Fruit fly (Drosophila melanogaster): ENCODE results near the gene Alg10.

The Alg10 gene

dm6 chr3L:11120419-11120958 lies 44.3 kb upstream of the Alg10 start, which contains the start of the genes FoxK and mRpL2 (continued):
- TF ChIP-seq sr (GFP tag; IDR thresholded peaks at IDR 0.05) (no peak), lmd (GFP tag; IDR thresholded peaks at IDR 0.05) (no peak), caup (GFP tag; optimal IDR thresholded peaks at IDR 0.05; ENCODE audit: severe bottlenecking) (peak; percentile 6), vvl (GFP tag; IDR thresholded peaks at IDR 0.05) (peak; percentile 56; the same call in 1 of the 2 replicates), Bteb2 (GFP tag; optimal IDR thresholded peaks at IDR 0.05) (no peak), Asciz (GFP tag; optimal IDR thresholded peaks at IDR 0.05) (no peak), al (GFP tag; IDR thresholded peaks at IDR 0.05) (no peak), CG13775 (GFP tag; optimal IDR thresholded peaks at IDR 0.05) (no peak), dan (GFP tag; IDR thresholded peaks at IDR 0.05) (no peak), Ets65A (GFP tag) (no peak), CG8944 (GFP tag; optimal IDR thresholded peaks at IDR 0.05) (no peak), CG15011 (GFP tag; optimal IDR thresholded peaks at IDR 0.05) (no peak), p53 (GFP tag; optimal IDR thresholded peaks at IDR 0.05) (no peak), hth (optimal IDR thresholded peaks at IDR 0.05) (no peak), abd-A (tag; optimal IDR thresholded peaks at IDR 0.05) (no peak), ssp (GFP tag; IDR thresholded peaks at IDR 0.05) (no peak), CG10321 (GFP tag; IDR thresholded peaks at IDR 0.05) (no peak), toy (GFP tag; IDR thresholded peaks at IDR 0.05) (no peak), Chrac-16 (GFP tag; optimal IDR thresholded peaks at IDR 0.05) (no peak), Vsx1 (GFP tag; optimal IDR thresholded peaks at IDR 0.05) (no peak), z (GFP tag; IDR thresholded peaks at IDR 0.05) (no peak), unpg (GFP tag; optimal IDR thresholded peaks at IDR 0.05) (no peak), sisA (GFP tag; IDR thresholded peaks at IDR 0.05) (no peak), CG14441 (GFP tag; IDR thresholded peaks at IDR 0.05) (no peak), zfh1 (GFP tag; IDR thresholded peaks at IDR 0.05) (peak; percentile 31; the same call in 1 of the 3 replicates), btn (GFP tag; optimal IDR thresholded peaks at IDR 0.05) (no peak), dm (GFP tag; optimal IDR thresholded peaks at IDR 0.05) (peak; percentile 90), CG32532 (GFP tag; IDR thresholded peaks at IDR 0.05) (no peak), trem (tag; optimal IDR thresholded peaks at IDR 0.05) (peak; percentile 63), CG13287 (GFP tag; IDR thresholded peaks at IDR 0.05; ENCODE audit: partially characterized antibody) (peak; percentile 57; the same call in 1 of the 2 replicates), CG11398 (GFP tag; optimal IDR thresholded peaks at IDR 0.05) (no peak), sens-2 (GFP tag; IDR thresholded peaks at IDR 0.05) (no peak), esg (GFP tag; conservative IDR thresholded peaks at IDR 0.05) (no peak), Bdp1 (GFP tag; optimal IDR thresholded peaks at IDR 0.05) (no peak), Mrtf (GFP tag; IDR thresholded peaks at IDR 0.05) (no peak), CG11456 (GFP tag; IDR thresholded peaks at IDR 0.05) (no peak), repo (GFP tag; optimal IDR thresholded peaks at IDR 0.05) (no peak), chn (GFP tag; optimal IDR thresholded peaks at IDR 0.05) (no peak), Bgb (GFP tag; IDR thresholded peaks at IDR 0.05; ENCODE audit: partially characterized antibody) (peak; percentile 23; the same call in 1 of the 2 replicates), CG15601 (tag; optimal IDR thresholded peaks at IDR 0.05) (no peak), CG10543 (GFP tag; optimal IDR thresholded peaks at IDR 0.05) (no peak), YL-1 (GFP tag; optimal IDR thresholded peaks at IDR 0.05) (peak; percentile 72), Lhr (GFP tag; optimal IDR thresholded peaks at IDR 0.05) (no peak), sc (optimal IDR thresholded peaks at IDR 0.05) (no peak), sc (GFP tag; optimal IDR thresholded peaks at IDR 0.05) (no peak), CG4404 (GFP tag; IDR thresholded peaks at IDR 0.05) (no peak), CG14050 (GFP tag; IDR thresholded peaks at IDR 0.05) (no peak), CG10959 (GFP tag; IDR thresholded peaks at IDR 0.05) (no peak), CG3995 (GFP tag; optimal IDR thresholded peaks at IDR 0.05) (no peak), CTCF (GFP tag; optimal IDR thresholded peaks at IDR 0.05) (peak; percentile 44), Hmx (GFP tag; optimal IDR thresholded peaks at IDR 0.05) (no peak), CG8281 (tag; optimal IDR thresholded peaks at IDR 0.05) (no peak), CG5180 (GFP tag; optimal IDR thresholded peaks at IDR 0.05) (no peak)

Data from whole organism, embryonic.